Fruit fly (Drosophila melanogaster) whole organism, embryonic: Measurements from ENCODE around the gene Ufd4.

Source experiments
- BEAF-32 ChIP-seq: fragments of 200-800 bp; sonication (Bioruptor generic); optimal IDR thresholded peaks from 3 replicates; lab custom pipeline; 2017; ENCODE audit warnings: missing biosample characterization, missing genetic modification characterization, mild to moderate bottlenecking, moderate library complexity, missing genetic modification reagents
- Bgb ChIP-seq: fragments of 200-800 bp; sonication (Bioruptor generic); IDR thresholded peaks from 2 replicates; pipeline ENCODE4 v1.3.6; 2022; ENCODE audit warnings: missing biosample characterization, missing genetic modification characterization; ENCODE audit not compliant: partially characterized antibody
- CG10431 ChIP-seq: fragments of 200-800 bp; sonication (Bioruptor generic); optimal IDR thresholded peaks from 3 replicates; lab custom pipeline; 2018; ENCODE audit warnings: missing biosample characterization, mild to moderate bottlenecking, missing genetic modification characterization
- CG11560 ChIP-seq: fragments of 200-800 bp; sonication (Bioruptor generic); IDR thresholded peaks from 3 replicates; pipeline ENCODE4 v1.3.6; 2022; ENCODE audit warnings: missing biosample characterization, missing genetic modification characterization
- CG14860 ChIP-seq: fragments of 200-800 bp; sonication (Bioruptor generic); IDR thresholded peaks from 3 replicates; pipeline ENCODE4 v1.3.6; 2022; ENCODE audit warnings: missing biosample characterization, missing genetic modification characterization; ENCODE audit not compliant: partially characterized antibody
- CG18599 ChIP-seq: fragments of 200-800 bp; sonication (Bioruptor generic); optimal IDR thresholded peaks from 3 replicates; lab custom pipeline; 2017; ENCODE audit warnings: missing biosample characterization, missing genetic modification characterization, mild to moderate bottlenecking, moderate library complexity, missing genetic modification reagents
- CG2120 ChIP-seq: fragments of 200-800 bp; sonication (Bioruptor generic); optimal IDR thresholded peaks from 3 replicates; lab custom pipeline; 2016; ENCODE audit warnings: missing biosample characterization, missing genetic modification characterization
- CG3163 ChIP-seq: fragments of 200-800 bp; sonication (Bioruptor generic); optimal IDR thresholded peaks from 3 replicates; lab custom pipeline; 2016; ENCODE audit warnings: missing biosample characterization, missing genetic modification characterization
- CG32767 ChIP-seq: fragments of 200-800 bp; sonication (Bioruptor generic); IDR thresholded peaks from 2 replicates; pipeline ENCODE4 v1.3.6; 2022; ENCODE audit warnings: missing biosample characterization, missing genetic modification characterization
- CG33213 ChIP-seq: fragments of 200-800 bp; sonication (Bioruptor generic); optimal IDR thresholded peaks from 3 replicates; lab custom pipeline; 2016; ENCODE audit warnings: missing biosample characterization, missing genetic modification characterization
- CG34224 ChIP-seq: fragments of 200-800 bp; sonication (Bioruptor generic); IDR thresholded peaks from 3 replicates; pipeline ENCODE4 v1.3.6; 2022; ENCODE audit warnings: missing biosample characterization, missing genetic modification characterization; ENCODE audit not compliant: partially characterized antibody
- CG42726 ChIP-seq: fragments of 200-800 bp; sonication (Bioruptor generic); IDR thresholded peaks from 2 replicates; pipeline ENCODE4 v1.3.6; 2022; ENCODE audit warnings: missing biosample characterization, missing genetic modification characterization; ENCODE audit not compliant: partially characterized antibody
- CG4617 ChIP-seq: fragments of 200-800 bp; sonication (Bioruptor generic); optimal IDR thresholded peaks from 3 replicates; lab custom pipeline; 2016; ENCODE audit warnings: missing biosample characterization, missing genetic modification characterization, borderline replicate concordance
- CG4854 ChIP-seq: fragments of 200-800 bp; sonication (Bioruptor generic); optimal IDR thresholded peaks from 2 replicates; lab custom pipeline; 2016; ENCODE audit warnings: missing biosample characterization, missing genetic modification characterization, inconsistent platforms
- CG5953 ChIP-seq: fragments of 200-800 bp; sonication (Bioruptor generic); IDR thresholded peaks from 2 replicates; pipeline ENCODE4 v1.3.6; 2022; ENCODE audit warnings: missing biosample characterization, missing genetic modification characterization
- CG6272 ChIP-seq: fragments of 200-800 bp; sonication (Bioruptor generic); IDR thresholded peaks from 2 replicates; pipeline ENCODE4 v1.3.6; 2022; ENCODE audit warnings: missing biosample characterization, missing genetic modification characterization
- CG6683 ChIP-seq: fragments of 200-800 bp; sonication (Bioruptor generic); optimal IDR thresholded peaks from 2 replicates; lab custom pipeline; 2017; ENCODE audit warnings: missing biosample characterization, mild to moderate bottlenecking, missing genetic modification characterization, missing genetic modification reagents
- CG6765 ChIP-seq: fragments of 200-800 bp; sonication (Bioruptor generic); optimal IDR thresholded peaks from 3 replicates; lab custom pipeline; 2017; ENCODE audit warnings: missing biosample characterization, mild to moderate bottlenecking, missing genetic modification characterization
- Doc3 ChIP-seq: fragments of 200-800 bp; sonication (Bioruptor generic); IDR thresholded peaks from 3 replicates; pipeline ENCODE4 v1.3.6; 2022; ENCODE audit warnings: missing biosample characterization, missing genetic modification characterization; ENCODE audit not compliant: partially characterized antibody
- Dp ChIP-seq: fragments of 200-800 bp; sonication (Bioruptor generic); optimal IDR thresholded peaks from 2 replicates; lab custom pipeline; 2018; ENCODE audit warnings: missing biosample characterization, mild to moderate bottlenecking, missing genetic modification characterization, moderate library complexity
- Dref ChIP-seq: fragments of 200-800 bp; sonication (Bioruptor generic); IDR thresholded peaks from 2 replicates; pipeline ENCODE4 v1.3.6; 2022; ENCODE audit warnings: missing biosample characterization, missing genetic modification characterization
- E2f2 ChIP-seq: fragments of 200-800 bp; sonication (Bioruptor generic); IDR thresholded peaks from 2 replicates; pipeline ENCODE4 v1.3.6; 2022; ENCODE audit warnings: missing biosample characterization, missing genetic modification characterization
- HmgZ ChIP-seq: fragments of 200-800 bp; sonication (Bioruptor generic); optimal IDR thresholded peaks from 2 replicates; lab custom pipeline; 2018; ENCODE audit warnings: missing biosample characterization, mild to moderate bottlenecking, missing genetic modification characterization
- Hmx ChIP-seq: fragments of 200-800 bp; sonication (Bioruptor generic); optimal IDR thresholded peaks from 2 replicates; lab custom pipeline; 2016; ENCODE audit warnings: missing biosample characterization, missing genetic modification characterization
- Lhr ChIP-seq: fragments of 200-800 bp; sonication (Bioruptor generic); optimal IDR thresholded peaks from 3 replicates; lab custom pipeline; 2017; ENCODE audit warnings: mild to moderate bottlenecking, missing biosample characterization, missing genetic modification reagents, missing genetic modification characterization
- MBD-R2 ChIP-seq: fragments of 200-800 bp; sonication (Bioruptor generic); IDR thresholded peaks from 2 replicates; pipeline ENCODE4 v1.3.6; 2022; ENCODE audit warnings: missing biosample characterization, missing genetic modification characterization
- MESR4 ChIP-seq: fragments of 200-800 bp; sonication (Bioruptor generic); optimal IDR thresholded peaks from 2 replicates; lab custom pipeline; 2018; ENCODE audit warnings: missing biosample characterization, mild to moderate bottlenecking, missing genetic modification characterization, moderate library complexity
- Pdp1 ChIP-seq, 2 experiments: fragments of 200-800 bp; sonication (Bioruptor generic); optimal IDR thresholded peaks; 3 replicates each; lab custom pipeline; 2016; ENCODE audit warnings: missing biosample characterization in 2 of 2, missing genetic modification characterization in 2 of 2, mild to moderate bottlenecking in 1 of 2, moderate library complexity in 1 of 2
- Ravus ChIP-seq: fragments of 200-800 bp; sonication (Bioruptor generic); IDR thresholded peaks from 2 replicates; pipeline ENCODE4 v1.3.6; 2022; ENCODE audit warnings: missing biosample characterization, missing genetic modification characterization
- Scr ChIP-seq: fragments of 200-800 bp; sonication (Bioruptor generic); IDR thresholded peaks from 2 replicates; pipeline ENCODE4 v1.3.6; 2022; ENCODE audit warnings: missing biosample characterization, missing genetic modification characterization; ENCODE audit not compliant: partially characterized antibody
- Sin3A ChIP-seq: fragments of >200 bp; optimal IDR thresholded peaks from 2 replicates; lab custom pipeline; 2018
- Spps ChIP-seq: fragments of 200-800 bp; sonication (Bioruptor generic); optimal IDR thresholded peaks from 2 replicates; lab custom pipeline; 2018; ENCODE audit warnings: missing biosample characterization, mild to moderate bottlenecking, missing genetic modification characterization
- Xbp1 ChIP-seq: fragments of 200-800 bp; sonication (Bioruptor generic); optimal IDR thresholded peaks from 3 replicates; lab custom pipeline; 2016; ENCODE audit warnings: missing biosample characterization, mild to moderate bottlenecking, missing genetic modification characterization
- YL-1 ChIP-seq: fragments of 200-800 bp; sonication (Bioruptor generic); optimal IDR thresholded peaks from 3 replicates; lab custom pipeline; 2017; ENCODE audit warnings: missing biosample characterization, mild to moderate bottlenecking, missing genetic modification characterization
- dm ChIP-seq: fragments of 200-800 bp; sonication (Bioruptor generic); optimal IDR thresholded peaks from 3 replicates; lab custom pipeline; 2016; ENCODE audit warnings: missing biosample characterization, missing genetic modification characterization
- fd3F ChIP-seq: fragments of 200-800 bp; sonication (Bioruptor generic); optimal IDR thresholded peaks from 2 replicates; lab custom pipeline; 2018; ENCODE audit warnings: missing biosample characterization, mild to moderate bottlenecking, missing genetic modification characterization, moderate library complexity
- gfzf ChIP-seq: fragments of 200-800 bp; sonication (Bioruptor generic); optimal IDR thresholded peaks from 2 replicates; lab custom pipeline; 2016; ENCODE audit warnings: missing biosample characterization, mild to moderate bottlenecking, missing genetic modification characterization, moderate library complexity
- grn ChIP-seq: fragments of 200-800 bp; sonication (Bioruptor generic); optimal IDR thresholded peaks from 3 replicates; lab custom pipeline; 2017; ENCODE audit warnings: missing biosample characterization, missing genetic modification characterization
- gsb ChIP-seq: fragments of 200-800 bp; sonication (Bioruptor generic); IDR thresholded peaks from 2 replicates; pipeline ENCODE4 v1.3.6; 2022; ENCODE audit warnings: missing biosample characterization, missing genetic modification characterization
- ham ChIP-seq: fragments of 200-800 bp; sonication (Bioruptor generic); IDR thresholded peaks from 2 replicates; pipeline ENCODE4 v1.3.6; 2022; ENCODE audit warnings: missing biosample characterization, missing genetic modification characterization
- jumu ChIP-seq: fragments of 200-800 bp; sonication (Bioruptor generic); optimal IDR thresholded peaks from 3 replicates; lab custom pipeline; 2016; ENCODE audit warnings: missing biosample characterization, missing genetic modification characterization
- maf-S ChIP-seq: fragments of 200-800 bp; sonication (Bioruptor generic); optimal IDR thresholded peaks from 2 replicates; lab custom pipeline; 2016; ENCODE audit warnings: missing biosample characterization, missing genetic modification characterization
- org-1 ChIP-seq: fragments of 200-800 bp; sonication (Bioruptor generic); optimal IDR thresholded peaks from 2 replicates; lab custom pipeline; 2017; ENCODE audit warnings: missing biosample characterization, missing genetic modification characterization
- pfk ChIP-seq: fragments of 200-800 bp; sonication (Bioruptor generic); optimal IDR thresholded peaks from 2 replicates; lab custom pipeline; 2018; ENCODE audit warnings: missing biosample characterization, mild to moderate bottlenecking, missing genetic modification characterization, moderate library complexity
- row ChIP-seq: fragments of 200-800 bp; sonication (Bioruptor generic); IDR thresholded peaks from 3 replicates; pipeline ENCODE4 v1.3.6; 2022; ENCODE audit warnings: missing biosample characterization, missing genetic modification characterization
- run ChIP-seq: fragments of 200-800 bp; sonication (Bioruptor generic); optimal IDR thresholded peaks from 3 replicates; lab custom pipeline; 2018; ENCODE audit warnings: missing biosample characterization, mild to moderate bottlenecking, missing genetic modification characterization
- schlank ChIP-seq: fragments of 200-800 bp; sonication (Bioruptor generic); optimal IDR thresholded peaks from 2 replicates; lab custom pipeline; 2018; ENCODE audit warnings: missing biosample characterization, mild to moderate bottlenecking, missing genetic modification characterization
- stwl ChIP-seq: fragments of 200-800 bp; sonication (Bioruptor generic); optimal IDR thresholded peaks from 3 replicates; lab custom pipeline; 2018; ENCODE audit warnings: missing biosample characterization, mild to moderate bottlenecking, missing genetic modification characterization, moderate library complexity
- unc-4 ChIP-seq: fragments of 200-800 bp; sonication (Bioruptor generic); IDR thresholded peaks from 2 replicates; pipeline ENCODE4 v1.3.6; 2022; ENCODE audit warnings: missing biosample characterization, missing genetic modification characterization; ENCODE audit not compliant: partially characterized antibody
- wek ChIP-seq: fragments of 200-800 bp; sonication (Bioruptor generic); optimal IDR thresholded peaks from 3 replicates; lab custom pipeline; 2018; ENCODE audit warnings: missing biosample characterization, mild to moderate bottlenecking, missing genetic modification characterization, moderate library complexity

The Ufd4 gene

DNA sequence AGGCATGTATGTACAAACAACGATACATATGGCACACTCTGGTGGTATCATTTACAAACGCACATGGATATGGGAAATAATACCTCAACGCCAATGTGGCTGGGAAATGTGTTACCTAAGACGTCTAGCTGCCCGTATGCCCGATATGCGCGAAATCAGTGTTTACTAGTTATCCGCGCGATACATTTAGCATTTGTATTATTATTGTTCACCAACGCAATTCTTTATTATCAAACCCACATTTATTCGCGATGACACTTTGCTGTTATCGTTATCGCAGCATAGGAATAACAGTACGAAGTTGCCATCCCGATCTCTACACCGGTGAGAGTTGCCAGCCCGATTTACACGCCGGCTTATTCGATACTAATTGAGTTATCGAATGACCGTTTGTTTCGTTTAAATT, 45.4 kb downstream of the Ufd4 start, which contains the start of gene chico (continued):
- no peak for TF ChIP-seq CG3163 (GFP tag; lab: Kevin White, UChicago)
- no peak for TF ChIP-seq CG6272
- peak; percentile 35; the same call in 1 of the 2 replicates for TF ChIP-seq CG42726
- TF ChIP-seq Dref (GFP tag; lab: Robert Waterston, UW) = peak; percentile 98
- peak; percentile 74 for TF ChIP-seq E2f2 (GFP tag; lab: Robert Waterston, UW)
- peak; percentile 63 for TF ChIP-seq CG4617 (GFP tag; lab: Kevin White, UChicago)
- peak; percentile 65 for TF ChIP-seq BEAF-32 (GFP tag; lab: Kevin White, UChicago)
- no peak for TF ChIP-seq Ravus
- peak; percentile 71; the same call in 1 of the 2 replicates for TF ChIP-seq CG32767
- peak; percentile 63 for TF ChIP-seq Scr (GFP tag; lab: Robert Waterston, UW)
- peak; percentile 48 for TF ChIP-seq CG33213 (GFP tag; lab: Kevin White, UChicago)
- no peak for TF ChIP-seq jumu (GFP tag; lab: Kevin White, UChicago)
- TF ChIP-seq Hmx (GFP tag; lab: Kevin White, UChicago) = no peak
- TF ChIP-seq ham = no peak
- peak; percentile 4 for TF ChIP-seq CG4854
- TF ChIP-seq CG11560 (tag; lab: Robert Waterston, UW) = peak; percentile 99
- no peak for TF ChIP-seq CG6683
- TF ChIP-seq CG5953 = no peak
- TF ChIP-seq maf-S = no peak
- TF ChIP-seq stwl (tag; lab: Kevin White, UChicago) = peak; percentile 97
- no peak for TF ChIP-seq gsb
- peak; percentile 56 for TF ChIP-seq CG34224 (GFP tag; lab: Robert Waterston, UW)
- peak; percentile 50; the same call in 1 of the 3 replicates for TF ChIP-seq Doc3 (GFP tag; lab: Robert Waterston, UW)
- no peak for TF ChIP-seq schlank (tag; lab: Kevin White, UChicago)
- peak; percentile 49; the same call in 1 of the 3 replicates for TF ChIP-seq row
- peak; percentile 64 for TF ChIP-seq Lhr
- no peak for TF ChIP-seq CG10431 (GFP tag; lab: Kevin White, UChicago)
- peak; percentile 51 for TF ChIP-seq HmgZ (tag; lab: Kevin White, UChicago)
- peak; percentile 68 for TF ChIP-seq pfk
- peak; percentile 17 for TF ChIP-seq Sin3A (lab: Kevin White, UChicago)
- peak in 1 of 2 experiments; percentile 72 for TF ChIP-seq Pdp1 (GFP tag; optimal IDR thresholded peaks at IDR 0.05; lab: Kevin White, UChicago)
- no peak for TF ChIP-seq CG18599 (GFP tag; lab: Kevin White, UChicago)
- TF ChIP-seq gfzf (GFP tag; lab: Kevin White, UChicago) = peak; percentile 38
- peak; percentile 56 for TF ChIP-seq MBD-R2 (GFP tag; lab: Robert Waterston, UW)
- TF ChIP-seq unc-4 = peak; percentile 62
- no peak for TF ChIP-seq grn
- peak; percentile 4 for TF ChIP-seq wek
- no peak for TF ChIP-seq org-1 (GFP tag; lab: Kevin White, UChicago)
- no peak for TF ChIP-seq CG6765 (GFP tag; lab: Kevin White, UChicago)
- no peak for TF ChIP-seq Xbp1
- no peak for TF ChIP-seq run (tag; lab: Kevin White, UChicago)
- TF ChIP-seq YL-1 (GFP tag; lab: Kevin White, UChicago) = peak; percentile 62
- TF ChIP-seq CG14860 = peak; percentile 68
- TF ChIP-seq MESR4 (GFP tag; lab: Kevin White, UChicago) = peak; percentile 79
- TF ChIP-seq Bgb (GFP tag; lab: Robert Waterston, UW) = peak; percentile 77
- peak; percentile 48 for TF ChIP-seq dm (GFP tag; lab: Kevin White, UChicago)
- TF ChIP-seq Spps (tag; lab: Kevin White, UChicago) = peak; percentile 0
- TF ChIP-seq Dp (GFP tag; lab: Kevin White, UChicago) = peak; percentile 73
- no peak for TF ChIP-seq fd3F (GFP tag; lab: Kevin White, UChicago)
- TF ChIP-seq CG2120 (GFP tag; lab: Kevin White, UChicago) = peak; percentile 23
